Fruit fly (Drosophila melanogaster) whole organism, prepupa: ENCODE results near the gene CG14074.
A peak's percentile ranks its signal among the peaks of the same experiment; 100 is the strongest.

Source experiments
- Blimp-1 ChIP-seq: fragments of 200-800 bp; sonication (Bioruptor generic); optimal IDR thresholded peaks from 3 replicates; lab custom pipeline; 2017; ENCODE audit warnings: missing biosample characterization, missing genetic modification characterization, mild to moderate bottlenecking, moderate library complexity, missing genetic modification reagents
- CG10631 ChIP-seq: fragments of 200-800 bp; sonication (Bioruptor generic); optimal IDR thresholded peaks from 2 replicates; lab custom pipeline; 2016; ENCODE audit warnings: missing biosample characterization, missing genetic modification characterization
- CG11762 ChIP-seq: fragments of 200-800 bp; sonication (Bioruptor generic); optimal IDR thresholded peaks from 3 replicates; lab custom pipeline; 2016; ENCODE audit warnings: missing biosample characterization, missing genetic modification characterization; ENCODE audit not compliant: insufficient read depth
- CG11902 ChIP-seq: fragments of 200-800 bp; sonication (Bioruptor generic); optimal IDR thresholded peaks from 3 replicates; lab custom pipeline; 2016; ENCODE audit warnings: missing biosample characterization, missing genetic modification characterization
- CG15336 ChIP-seq: fragments of 200-800 bp; sonication (Bioruptor generic); IDR thresholded peaks from 2 replicates; pipeline ENCODE4 v1.3.6; 2022; ENCODE audit warnings: missing biosample characterization, missing genetic modification characterization
- CG16779 ChIP-seq: fragments of 200-800 bp; sonication (Bioruptor generic); optimal IDR thresholded peaks from 3 replicates; lab custom pipeline; 2017; ENCODE audit warnings: missing biosample characterization, mild to moderate bottlenecking, missing genetic modification characterization
- CG31627 ChIP-seq: fragments of 200-800 bp; sonication (Bioruptor generic); optimal IDR thresholded peaks from 3 replicates; lab custom pipeline; 2016; ENCODE audit warnings: missing biosample characterization, missing genetic modification characterization
- CG32006 ChIP-seq: fragments of 200-800 bp; sonication (Bioruptor generic); optimal IDR thresholded peaks from 3 replicates; lab custom pipeline; 2017; ENCODE audit warnings: missing biosample characterization, mild to moderate bottlenecking, missing genetic modification characterization
- CG3919 ChIP-seq: fragments of 200-800 bp; sonication (Bioruptor generic); optimal IDR thresholded peaks from 3 replicates; lab custom pipeline; 2016; ENCODE audit warnings: missing biosample characterization, missing genetic modification characterization
- CG4318 ChIP-seq: fragments of 200-800 bp; sonication (Bioruptor generic); optimal IDR thresholded peaks from 3 replicates; lab custom pipeline; 2017; ENCODE audit warnings: missing biosample characterization, mild to moderate bottlenecking, missing genetic modification characterization
- CG6163 ChIP-seq: fragments of 200-800 bp; sonication (Bioruptor generic); IDR thresholded peaks from 3 replicates; pipeline ENCODE4 v1.3.6; 2022; ENCODE audit warnings: missing biosample characterization, missing genetic modification characterization
- CG6276 ChIP-seq: fragments of 200-800 bp; sonication (Bioruptor generic); optimal IDR thresholded peaks from 2 replicates; lab custom pipeline; 2017; ENCODE audit warnings: missing biosample characterization, mild to moderate bottlenecking, missing genetic modification characterization
- CG6808 ChIP-seq: fragments of 200-800 bp; sonication (Bioruptor generic); optimal IDR thresholded peaks from 3 replicates; lab custom pipeline; 2017; ENCODE audit warnings: missing biosample characterization, missing genetic modification characterization, mild to moderate bottlenecking, moderate library complexity, missing genetic modification reagents
- CG8319 ChIP-seq: fragments of 200-800 bp; sonication (Bioruptor generic); optimal IDR thresholded peaks from 3 replicates; lab custom pipeline; 2016; ENCODE audit warnings: missing biosample characterization, missing genetic modification characterization
- Eip75B ChIP-seq: fragments of 200-800 bp; sonication (Bioruptor generic); optimal IDR thresholded peaks from 3 replicates; lab custom pipeline; 2016; ENCODE audit warnings: missing biosample characterization, missing genetic modification characterization
- Eip78C ChIP-seq: fragments of 200-800 bp; sonication (Bioruptor generic); peaks from one replicate; lab custom pipeline; 2016; ENCODE audit warnings: missing biosample characterization, missing genetic modification characterization
- Eip93F ChIP-seq: fragments of 200-800 bp; sonication (Bioruptor generic); optimal IDR thresholded peaks from 2 replicates; lab custom pipeline; 2016; ENCODE audit warnings: missing biosample characterization, mild to moderate bottlenecking, missing genetic modification characterization
- Ets96B ChIP-seq: fragments of 200-800 bp; optimal IDR thresholded peaks from 2 replicates; lab custom pipeline; 2019; ENCODE audit warnings: missing biosample characterization, mild to moderate bottlenecking, missing genetic modification characterization, moderate library complexity
- Hr39 ChIP-seq: fragments of 200-800 bp; sonication (Bioruptor generic); optimal IDR thresholded peaks from 2 replicates; lab custom pipeline; 2016; ENCODE audit warnings: missing biosample characterization, missing genetic modification characterization
- Met ChIP-seq: fragments of 200-800 bp; sonication (Bioruptor generic); optimal IDR thresholded peaks from 3 replicates; lab custom pipeline; 2016; ENCODE audit warnings: missing biosample characterization, missing genetic modification characterization
- Smox ChIP-seq: fragments of 200-800 bp; sonication (Bioruptor generic); optimal IDR thresholded peaks from 3 replicates; lab custom pipeline; 2016; ENCODE audit warnings: missing biosample characterization, missing genetic modification characterization
- Sox102F ChIP-seq: fragments of 200-800 bp; sonication (Bioruptor generic); optimal IDR thresholded peaks from 2 replicates; lab custom pipeline; 2016; ENCODE audit warnings: missing biosample characterization, mild to moderate bottlenecking, missing genetic modification characterization
- Sox15 ChIP-seq: fragments of 200-800 bp; sonication (Bioruptor generic); optimal IDR thresholded peaks from 3 replicates; lab custom pipeline; 2016; ENCODE audit warnings: missing biosample characterization, missing genetic modification characterization
- achi ChIP-seq: fragments of 200-800 bp; sonication (Bioruptor generic); optimal IDR thresholded peaks from 3 replicates; lab custom pipeline; 2016; ENCODE audit warnings: missing biosample characterization, missing genetic modification characterization
- acj6 ChIP-seq: fragments of 200-800 bp; sonication (Bioruptor generic); optimal IDR thresholded peaks from 3 replicates; lab custom pipeline; 2016; ENCODE audit warnings: missing biosample characterization, missing genetic modification characterization
- dac ChIP-seq: fragments of 200-800 bp; sonication (Bioruptor generic); optimal IDR thresholded peaks from 2 replicates; lab custom pipeline; 2017; ENCODE audit warnings: missing biosample characterization, mild to moderate bottlenecking, missing genetic modification characterization
- dsx ChIP-seq: fragments of 200-800 bp; optimal IDR thresholded peaks from 3 replicates; lab custom pipeline; 2019; ENCODE audit warnings: missing biosample characterization, mild to moderate bottlenecking, missing genetic modification characterization, moderate library complexity; ENCODE audit not compliant: poor library complexity, severe bottlenecking
- esn ChIP-seq: fragments of 200-800 bp; sonication (Bioruptor generic); optimal IDR thresholded peaks from 2 replicates; lab custom pipeline; 2016; ENCODE audit warnings: missing biosample characterization, mild to moderate bottlenecking, missing genetic modification characterization, moderate library complexity
- fd85E ChIP-seq: fragments of 200-800 bp; sonication (Bioruptor generic); optimal IDR thresholded peaks from 3 replicates; lab custom pipeline; 2016; ENCODE audit warnings: missing biosample characterization, missing genetic modification characterization
- fkh ChIP-seq: fragments of 200-800 bp; sonication (Bioruptor generic); optimal IDR thresholded peaks from 3 replicates; lab custom pipeline; 2017; ENCODE audit warnings: missing biosample characterization, mild to moderate bottlenecking, missing genetic modification characterization, moderate library complexity
- net ChIP-seq: fragments of 200-800 bp; sonication (Bioruptor generic); optimal IDR thresholded peaks from 3 replicates; lab custom pipeline; 2016; ENCODE audit warnings: missing biosample characterization, missing genetic modification characterization
- salr ChIP-seq, 2 experiments: fragments of 200-800 bp; sonication (Bioruptor generic); optimal IDR thresholded peaks; 3 replicates each; lab custom pipeline; 2016 to 2018; ENCODE audit warnings: missing biosample characterization in 2 of 2, missing genetic modification characterization in 2 of 2, mild to moderate bottlenecking in 1 of 2
- spab ChIP-seq: fragments of 200-800 bp; sonication (Bioruptor generic); optimal IDR thresholded peaks from 2 replicates; lab custom pipeline; 2017; ENCODE audit warnings: missing biosample characterization, mild to moderate bottlenecking, missing genetic modification characterization, missing genetic modification reagents
- svp ChIP-seq: fragments of 200-800 bp; sonication (Bioruptor generic); peaks from one replicate; lab custom pipeline; 2016; ENCODE audit warnings: missing biosample characterization, missing genetic modification characterization
- vri ChIP-seq: fragments of 200-800 bp; sonication (Bioruptor generic); optimal IDR thresholded peaks from 3 replicates; lab custom pipeline; 2016; ENCODE audit warnings: missing biosample characterization, mild to moderate bottlenecking, missing genetic modification characterization

CG14074 gene

dm6 chr3L:18833234-18833633 is 32.8 kb upstream of the CG14074 start (continued):
- TF ChIP-seq net (GFP tag; lab: Kevin White, UChicago), result no peak
- peak; percentile 76 for TF ChIP-seq fkh (GFP tag; lab: Kevin White, UChicago)
- TF ChIP-seq CG11902 (GFP tag; lab: Kevin White, UChicago), result no peak
- TF ChIP-seq acj6 (GFP tag; lab: Kevin White, UChicago), result no peak
- TF ChIP-seq CG6163, result no peak
- TF ChIP-seq Sox102F, result peak; percentile 55

dm6 chr3L:18834924-18835323 is 31.1 kb upstream of the CG14074 start:
- TF ChIP-seq spab (GFP tag; lab: Kevin White, UChicago) (no peak), salr (GFP tag; optimal IDR thresholded peaks at IDR 0.05; lab: Kevin White, UChicago) (no peak), achi (GFP tag; lab: Kevin White, UChicago) (no peak), CG3919 (GFP tag; lab: Kevin White, UChicago) (no peak), Blimp-1 (no peak), acj6 (GFP tag; lab: Kevin White, UChicago) (no peak), vri (no peak), CG31627 (GFP tag; lab: Kevin White, UChicago) (no peak), Eip78C (peak; percentile 21), Eip93F (GFP tag; lab: Kevin White, UChicago) (no peak), CG10631 (GFP tag; lab: Kevin White, UChicago) (no peak), Hr39 (GFP tag; lab: Kevin White, UChicago) (no peak), svp (peak; percentile 92), fd85E (GFP tag; lab: Kevin White, UChicago) (no peak), Met (GFP tag; lab: Kevin White, UChicago) (no peak), CG6808 (GFP tag; lab: Kevin White, UChicago) (no peak), CG32006 (no peak)
- TF ChIP-seq, all 60 proteins: peak for 2

DNA sequence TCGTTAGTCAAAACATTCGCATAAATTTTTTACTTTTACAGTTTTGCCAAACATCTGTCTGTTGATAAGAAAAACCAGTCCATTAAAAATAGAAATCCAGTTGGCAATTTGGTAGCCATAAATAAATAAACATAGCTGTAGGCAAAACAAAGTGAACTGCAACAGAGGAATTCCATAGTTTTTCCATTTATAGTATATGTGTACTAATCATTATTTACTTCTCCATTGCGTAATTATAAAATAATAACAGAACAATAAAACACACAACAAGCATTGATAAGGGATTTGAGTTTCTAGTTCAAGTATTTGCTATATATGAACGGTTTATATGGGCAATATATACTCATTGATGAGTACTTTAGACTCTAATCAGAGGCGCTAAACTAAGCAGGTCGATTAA is 29.4 kb upstream of the CG14074 start:
- TF ChIP-seq Sox15, result no peak
- TF ChIP-seq Eip75B (GFP tag; lab: Kevin White, UChicago), result no peak
- no peak for TF ChIP-seq CG11762 (GFP tag; lab: Kevin White, UChicago)
- TF ChIP-seq salr (GFP tag; optimal IDR thresholded peaks at IDR 0.05; lab: Kevin White, UChicago), result no peak
- TF ChIP-seq dac (GFP tag; lab: Kevin White, UChicago), result no peak
- no peak for TF ChIP-seq CG4318 (GFP tag; lab: Kevin White, UChicago)
- TF ChIP-seq Eip93F (GFP tag; lab: Kevin White, UChicago), result no peak
- TF ChIP-seq CG6163, result no peak
- TF ChIP-seq CG16779 (tag; lab: Kevin White, UChicago), result no peak
- TF ChIP-seq achi (GFP tag; lab: Kevin White, UChicago), result no peak
- TF ChIP-seq CG15336 (GFP tag; lab: Robert Waterston, UW), result no peak
- no peak for TF ChIP-seq esn (GFP tag; lab: Kevin White, UChicago)
- TF ChIP-seq Smox (GFP tag; lab: Kevin White, UChicago), result no peak
- TF ChIP-seq Sox102F, result no peak
- no peak for TF ChIP-seq Ets96B
- TF ChIP-seq dsx (GFP tag; lab: Kevin White, UChicago), result no peak
- no peak for TF ChIP-seq CG8319
- TF ChIP-seq, all 60 proteins: peak for 0

DNA sequence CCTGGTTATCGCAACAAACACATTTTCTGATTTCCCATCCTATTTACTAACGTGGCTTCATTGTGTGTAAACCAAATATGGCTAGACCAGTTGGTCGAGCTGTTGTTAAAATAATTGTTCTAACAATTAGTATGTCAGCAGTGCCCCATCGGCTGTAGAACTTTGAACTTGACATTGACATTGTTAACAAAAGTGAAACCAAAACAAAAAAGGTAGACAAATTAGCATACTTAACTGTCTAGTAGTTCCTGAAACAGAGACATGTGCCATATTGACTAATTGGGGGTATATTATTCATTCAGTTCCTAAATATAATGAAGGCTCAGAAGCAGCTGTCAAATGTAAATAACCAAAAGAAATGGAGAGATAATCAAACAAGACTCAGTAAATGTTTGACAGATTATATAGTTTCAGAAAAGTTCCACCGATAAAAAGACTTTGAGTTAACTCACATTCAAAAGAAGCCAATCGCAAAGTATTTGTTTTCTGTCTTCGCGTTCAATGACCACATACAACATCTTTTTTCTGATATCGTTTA is 28.2 kb upstream of the CG14074 start:
- TF ChIP-seq CG6808 (GFP tag; lab: Kevin White, UChicago) (no peak), Sox15 (no peak), fkh (GFP tag; lab: Kevin White, UChicago) (peak; percentile 71), CG6276 (GFP tag; lab: Kevin White, UChicago) (no peak), Smox (GFP tag; lab: Kevin White, UChicago) (no peak)
